Worm (Caenorhabditis elegans): ENCODE results near the gene gdh-1.

Gene gdh-1

DNA sequence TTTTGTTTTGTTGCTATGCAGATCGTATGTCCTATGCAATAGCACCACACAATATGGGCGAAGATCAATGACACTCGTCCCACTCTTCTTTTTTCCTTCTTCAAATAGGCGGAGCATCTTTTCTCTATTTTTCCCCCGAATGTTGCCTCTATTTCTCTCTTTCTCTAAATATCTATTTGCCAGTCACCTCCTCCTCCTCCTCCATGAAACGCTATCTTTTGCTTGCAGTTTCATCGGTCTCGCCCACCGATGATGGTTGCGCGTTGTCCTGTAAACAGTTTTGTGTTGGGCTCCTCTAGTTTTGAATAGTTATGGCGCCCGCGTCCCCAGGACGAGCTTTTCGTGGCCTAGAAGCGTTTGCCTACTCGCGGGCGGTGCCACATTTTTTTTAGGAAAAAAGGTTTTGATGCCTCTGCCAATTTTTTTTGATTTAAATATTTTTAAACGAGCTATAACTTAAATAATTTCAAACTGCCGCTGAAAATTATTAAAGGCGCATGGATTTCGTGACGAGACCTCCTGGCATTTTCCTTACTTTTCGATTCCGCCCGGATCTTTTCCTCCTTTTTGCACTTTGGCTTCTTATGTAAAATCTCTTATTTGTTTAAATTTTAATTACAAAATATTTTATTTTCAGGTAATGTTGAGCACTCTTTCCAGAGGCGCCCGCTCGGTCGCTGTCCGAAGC, at the start of gene gdh-1:
TSS of gene gdh-1 (plus strand) at position 638 of the 688 bp plus-strand sequence.
- no peak for TF ChIP-seq unc-62 (GFP tag; optimal IDR thresholded peaks at IDR 0.05)

DNA sequence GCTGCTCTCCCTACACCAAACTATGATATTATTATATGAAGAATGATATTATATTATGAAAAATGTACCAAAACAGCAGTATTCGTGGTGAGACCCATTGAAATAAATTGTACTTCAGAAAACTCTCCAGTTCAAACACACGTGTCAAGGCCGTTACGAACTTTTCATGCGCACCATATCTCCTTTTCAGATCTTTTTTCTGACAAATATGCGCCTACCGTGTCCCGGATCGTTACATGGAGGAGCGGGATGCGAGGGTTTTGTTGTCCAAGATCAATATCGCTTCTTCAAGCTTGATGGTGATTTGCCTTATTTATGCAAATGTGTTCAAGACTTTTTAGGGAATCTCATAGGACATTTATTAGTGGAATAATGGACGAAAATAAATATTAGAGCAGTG, 49.4 kb upstream of the gdh-1 start:
- TF ChIP-seq unc-62 (GFP tag; optimal IDR thresholded peaks at IDR 0.05) = no peak

ce11 chrIV:11908733-11909132, 44.3 kb upstream of the gdh-1 start:
- TF ChIP-seq unc-62 (GFP tag; optimal IDR thresholded peaks at IDR 0.05) = no peak

ce11 chrIV:11911723-11912122, 41.3 kb upstream of the gdh-1 start, which contains the start of gene VZK822L.2:
TSS of gene VZK822L.2 (plus strand) at chrIV:11912023.
- TF ChIP-seq unc-62 (GFP tag; optimal IDR thresholded peaks at IDR 0.05) = no peak

ce11 chrIV:11913295-11913940, 39.6 kb upstream of the gdh-1 start:
- no peak for TF ChIP-seq unc-62 (GFP tag; optimal IDR thresholded peaks at IDR 0.05)

ce11 chrIV:11914260-11914836, 38.7 kb upstream of the gdh-1 start:
- TF ChIP-seq unc-62 (GFP tag; optimal IDR thresholded peaks at IDR 0.05) = no peak

DNA sequence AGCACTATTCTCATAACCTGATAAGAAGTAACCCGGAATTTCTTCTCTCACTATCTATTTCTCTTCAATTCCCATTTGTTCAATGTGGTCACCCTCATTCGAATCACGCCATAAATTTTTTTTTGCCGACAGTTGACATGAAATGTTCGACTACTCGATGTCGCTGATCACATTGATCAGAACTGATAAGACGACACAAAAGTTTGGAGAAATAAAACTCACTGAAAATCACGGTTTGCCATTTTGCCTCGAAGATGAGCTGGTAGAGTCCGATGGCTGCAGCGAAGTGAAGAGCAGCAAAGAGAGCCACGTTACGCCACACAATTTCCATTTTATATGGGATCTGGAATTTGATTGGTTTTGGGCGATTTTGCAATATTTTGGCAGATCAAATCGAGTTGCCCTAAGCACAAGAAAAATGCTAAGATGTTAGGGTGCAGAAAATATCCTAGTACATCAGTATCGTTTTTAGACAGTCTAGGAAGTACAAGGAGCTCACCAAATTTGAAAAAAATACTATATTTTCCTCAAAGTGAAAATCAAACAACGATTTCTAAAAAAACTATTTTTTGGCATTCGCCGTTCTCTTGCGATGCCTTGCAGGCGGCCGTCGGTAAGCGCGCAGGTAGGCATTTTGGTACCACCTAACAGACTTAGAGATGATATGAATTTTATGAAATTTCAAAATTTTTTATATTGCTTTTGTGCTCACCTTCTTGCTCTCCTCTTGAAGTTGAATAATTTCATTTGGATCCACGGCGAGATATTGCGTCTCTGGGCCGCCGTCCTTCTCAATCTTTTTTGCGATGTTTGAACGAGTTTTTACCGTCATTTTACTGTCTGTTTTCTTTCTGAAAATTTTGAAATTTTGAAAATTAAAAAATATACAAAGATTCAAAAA, 38.0 kb upstream of the gdh-1 start, which contains the start of gene fat-6:
TSS of gene fat-6 (minus strand) at position 851 of the 901 bp plus-strand sequence.
- TF ChIP-seq unc-62 (GFP tag; optimal IDR thresholded peaks at IDR 0.05) = no peak

DNA sequence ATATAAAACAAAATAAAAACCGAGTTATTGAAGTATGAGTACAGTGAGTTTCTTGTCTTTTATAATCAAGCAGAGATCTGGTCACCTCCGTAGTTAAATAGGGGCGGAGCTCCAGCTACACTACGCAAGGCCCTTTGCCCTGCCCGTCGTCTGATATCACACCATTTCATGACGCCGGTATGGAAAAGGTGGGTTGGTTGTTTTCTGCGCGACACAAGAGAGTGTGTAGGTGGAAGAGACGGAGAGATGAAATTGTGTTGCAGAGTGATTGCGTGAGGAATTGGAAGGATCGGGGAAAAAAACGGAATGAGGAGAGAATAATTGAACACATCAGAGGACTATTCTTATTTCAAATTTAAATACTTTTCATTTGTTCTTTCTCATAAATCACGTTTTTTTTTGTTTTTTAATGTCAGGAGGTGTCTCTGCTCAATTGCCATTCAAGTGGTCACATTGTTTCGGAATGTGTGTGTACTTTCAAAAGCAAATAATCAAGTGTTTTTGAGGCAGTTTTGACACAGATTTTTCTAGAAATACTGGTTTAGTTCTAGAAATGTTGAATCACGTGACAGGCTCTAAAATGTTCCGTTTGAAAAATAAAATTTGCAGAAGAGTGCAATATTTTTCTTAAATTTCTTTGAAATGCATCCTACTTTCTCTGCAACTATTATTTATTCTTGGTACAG, 37.1 kb upstream of the gdh-1 start, which contains the start of gene ZK822.9:
TSS of gene ZK822.9 (plus strand) at position 180 of the 686 bp plus-strand sequence.
- no peak for TF ChIP-seq unc-62 (GFP tag; optimal IDR thresholded peaks at IDR 0.05)

ce11 chrIV:11916907-11917306, 36.1 kb upstream of the gdh-1 start, which contains the start of gene ZK822.10:
TSS of gene ZK822.10 (plus strand) at chrIV:11917137.
- no peak for TF ChIP-seq unc-62 (GFP tag; optimal IDR thresholded peaks at IDR 0.05)

ce11 chrIV:11917886-11918285, 35.2 kb upstream of the gdh-1 start:
- TF ChIP-seq unc-62 (GFP tag; optimal IDR thresholded peaks at IDR 0.05) = no peak

DNA sequence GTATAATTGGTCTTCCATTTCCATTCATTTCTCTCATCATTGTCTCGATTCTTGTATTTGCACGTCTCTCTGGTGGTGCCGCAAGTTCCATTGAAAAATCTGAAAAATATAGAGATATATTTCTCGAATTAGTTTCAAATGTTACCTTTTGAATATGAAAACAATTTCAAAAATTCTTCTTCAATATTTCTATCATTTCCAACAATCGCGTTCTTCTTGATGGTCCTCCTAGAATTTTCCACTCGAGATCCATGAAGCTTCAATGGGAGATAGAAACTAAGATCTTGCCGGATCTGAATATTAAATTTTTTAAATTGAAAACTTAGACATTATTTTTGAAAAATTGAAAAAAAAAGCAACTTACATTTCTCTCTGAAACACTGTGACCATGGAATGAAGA, 34.0 kb upstream of the gdh-1 start:
- TF ChIP-seq unc-62 (GFP tag; optimal IDR thresholded peaks at IDR 0.05) = no peak

- no peak for TF ChIP-seq unc-62 (GFP tag; optimal IDR thresholded peaks at IDR 0.05)
Measured at ce11 chrIV:11922011-11922410, 31.0 kb upstream of the gdh-1 start, which contains the start of gene ZK822.1. TSS of gene ZK822.1 (minus strand) at chrIV:11922131.

DNA sequence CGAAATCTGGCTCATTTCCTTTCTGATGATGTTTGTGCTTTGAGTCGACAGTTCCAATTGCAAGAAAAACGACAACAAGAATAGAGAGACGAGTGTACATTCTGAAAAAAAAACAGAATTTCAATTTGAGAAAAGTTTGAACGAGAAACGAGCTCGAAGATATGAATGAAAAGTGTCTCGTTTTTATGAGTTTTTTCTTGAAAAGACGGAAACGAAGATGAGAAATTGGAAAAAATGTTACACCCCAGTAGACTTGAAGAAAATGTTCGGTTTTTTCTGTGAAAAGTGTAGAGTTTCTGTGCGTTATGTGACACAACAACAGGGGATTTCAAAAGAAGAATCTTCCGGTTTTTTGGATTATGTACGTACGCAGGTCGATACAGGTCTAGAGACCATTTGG, 30.0 kb upstream of the gdh-1 start, which contains the start of gene srlf-31:
TSS of gene srlf-31 (minus strand) at position 101 of the 400 bp plus-strand sequence.
- no peak for TF ChIP-seq unc-62 (GFP tag; optimal IDR thresholded peaks at IDR 0.05)

DNA sequence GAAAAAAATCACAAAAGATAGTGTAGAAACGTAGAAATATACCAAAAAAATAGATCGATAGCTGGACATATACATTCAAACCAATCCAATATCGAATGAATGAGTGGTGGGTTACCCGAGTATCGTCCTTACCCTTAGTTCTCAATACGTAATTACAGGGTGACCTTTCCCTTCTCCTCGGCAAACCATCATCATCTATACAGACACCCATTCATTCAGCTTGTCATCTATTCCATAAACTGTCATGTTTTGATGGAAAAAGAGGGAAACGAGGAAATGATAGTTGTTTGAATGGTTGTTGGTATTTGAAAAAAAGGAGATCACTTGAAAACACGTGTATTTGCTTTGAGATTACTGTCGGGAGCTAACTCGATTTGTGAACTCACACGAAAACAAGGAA, 29.0 kb upstream of the gdh-1 start:
- TF ChIP-seq unc-62 (GFP tag; optimal IDR thresholded peaks at IDR 0.05) = no peak

Data from whole organism, dauer.